Worm (Caenorhabditis elegans): Measurements from ENCODE around the gene srz-96.

Gene srz-96

DNA sequence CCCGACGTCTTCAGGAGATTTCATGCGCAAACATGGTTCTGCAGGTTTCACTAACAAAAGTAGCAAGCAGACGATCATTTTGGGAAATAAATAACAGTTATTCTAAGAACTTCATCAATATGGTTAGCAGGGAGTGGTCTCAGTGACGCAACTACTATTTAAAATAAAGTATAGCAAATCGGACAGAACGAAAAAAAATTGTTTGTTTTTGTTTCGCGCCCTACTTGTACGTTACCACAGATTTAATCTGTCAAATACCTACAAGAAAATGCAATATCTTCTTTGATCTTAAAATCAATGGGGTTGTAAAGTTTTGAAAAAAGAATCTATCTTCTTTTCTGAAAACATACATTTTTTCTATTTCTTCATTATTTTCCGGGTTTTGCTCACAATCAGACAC, at the start of gene srz-96:
Gene srz-96 (plus strand): TSS at position 301 of the 400 bp plus-strand sequence.
- TF ChIP-seq mes-2 (tag; optimal IDR thresholded peaks at IDR 0.05; ENCODE audit: poor library complexity, severe bottlenecking) (no peak), madf-5 (GFP tag; IDR thresholded peaks at IDR 0.05) (no peak), tra-1 (GFP tag; IDR thresholded peaks at IDR 0.05) (no peak), duxl-1 (tag; optimal IDR thresholded peaks at IDR 0.05; ENCODE audit: poor library complexity) (no peak)

DNA sequence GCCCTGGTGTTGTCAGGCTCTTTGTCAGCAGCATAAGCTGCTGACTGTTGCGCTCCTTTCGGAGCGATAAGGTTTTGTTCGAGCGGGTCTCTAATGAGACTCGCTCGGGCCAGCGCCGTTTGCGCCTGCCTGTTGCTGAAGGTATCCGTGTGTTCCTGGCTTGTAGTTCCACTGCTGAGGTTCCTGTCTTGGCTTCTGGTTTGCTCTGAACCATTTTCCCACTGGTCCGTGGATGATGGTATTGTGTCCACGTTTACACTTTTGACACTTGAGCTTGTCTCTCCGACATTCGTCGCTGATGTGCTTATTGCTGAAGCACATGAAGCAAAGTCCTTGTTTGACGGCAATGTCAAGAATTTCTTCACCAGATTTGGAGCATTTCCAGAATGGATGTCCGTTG, 47.7 kb upstream of the srz-96 start:
- TF ChIP-seq set-16 (GFP tag; IDR thresholded peaks at IDR 0.05) (peak; percentile 47; the same call in 1 of the 2 replicates), F37D6.2 (tag; optimal IDR thresholded peaks at IDR 0.05) (no peak), ceh-20 (GFP tag; IDR thresholded peaks at IDR 0.05) (no peak), aha-1 (tag) (peak; percentile 95), vab-7 (GFP tag; IDR thresholded peaks at IDR 0.05) (no peak), sdz-12 (GFP tag; optimal IDR thresholded peaks at IDR 0.05) (no peak)

DNA sequence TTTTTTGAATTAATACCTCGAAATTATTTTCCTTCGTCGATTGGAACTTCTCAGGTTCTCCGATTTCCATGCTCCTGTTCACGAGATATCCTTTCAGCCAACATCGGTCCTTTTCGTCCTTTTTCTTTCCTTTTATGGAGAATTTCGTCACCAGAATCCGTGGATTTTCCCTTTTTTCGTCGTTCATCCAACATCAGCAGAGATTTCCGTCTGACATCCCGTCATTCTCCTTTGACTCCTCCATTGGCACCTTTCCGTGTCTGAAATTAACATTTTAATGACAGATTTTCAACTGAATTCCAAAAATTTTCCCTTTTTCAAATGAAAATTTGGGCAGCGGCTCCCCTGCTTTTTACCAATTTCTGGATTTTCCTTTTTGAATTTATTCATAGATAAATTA, 44.1 kb upstream of the srz-96 start:
- TF ChIP-seq aha-1 (tag) (peak; percentile 91), ceh-44 (GFP tag; IDR thresholded peaks at IDR 0.05) (no peak), madf-5 (GFP tag; IDR thresholded peaks at IDR 0.05) (no peak)

DNA sequence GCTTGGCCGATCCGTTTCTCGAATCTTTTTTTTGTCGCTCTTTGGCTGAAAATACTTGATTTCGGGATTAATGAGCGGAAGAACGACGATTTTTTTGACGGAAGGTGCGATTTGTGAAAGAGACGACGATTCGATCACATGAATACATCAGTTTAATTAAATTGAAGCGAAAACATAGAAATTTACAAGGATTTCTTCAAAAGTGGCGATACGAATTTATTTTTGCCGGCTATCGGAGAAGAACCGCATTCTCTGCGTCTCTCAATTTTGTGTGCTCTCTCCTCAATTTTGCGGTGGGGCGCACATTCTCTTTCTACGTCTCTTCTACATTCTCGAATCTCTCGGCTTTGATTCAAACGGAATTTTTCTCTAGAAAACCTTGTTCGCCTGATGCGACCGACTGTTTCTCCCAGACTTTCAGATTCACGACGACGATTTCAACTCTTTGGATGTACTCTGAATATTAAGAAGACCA, 43.6 kb upstream of the srz-96 start, which contains the start of gene F40D4.17:
Gene F40D4.17 (minus strand): TSS at position 51 of the 475 bp plus-strand sequence.
- no peak for TF ChIP-seq lin-1 (GFP tag; IDR thresholded peaks at IDR 0.05)
- no peak for TF ChIP-seq aly-2 (tag; optimal IDR thresholded peaks at IDR 0.05)
- TF ChIP-seq ces-1 (GFP tag; optimal IDR thresholded peaks at IDR 0.05) = no peak

DNA sequence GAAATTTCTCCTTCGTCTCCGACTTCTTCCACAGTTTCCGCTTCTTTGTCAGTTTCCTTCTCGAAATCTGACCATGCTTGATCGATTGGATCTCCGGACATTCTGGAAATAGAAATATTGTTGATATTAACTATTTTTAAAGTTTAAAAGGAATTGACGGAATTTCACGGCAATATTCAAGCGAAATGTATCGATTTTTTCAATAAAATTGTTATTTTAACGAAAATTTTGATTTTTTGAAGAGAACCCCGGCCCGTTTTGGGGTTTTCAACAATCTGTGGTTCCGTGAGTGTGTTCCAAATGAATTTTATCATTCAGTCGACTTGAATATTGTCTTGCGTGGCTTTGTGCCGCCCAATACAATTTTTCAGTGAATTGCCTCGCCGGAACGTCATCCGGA, 41.9 kb upstream of the srz-96 start, which contains the start of gene F40D4.13:
Gene F40D4.13 (minus strand): TSS at position 101 of the 400 bp plus-strand sequence.
- TF ChIP-seq daf-8 (GFP tag; IDR thresholded peaks at IDR 0.05) (no peak), duxl-1 (tag; optimal IDR thresholded peaks at IDR 0.05; ENCODE audit: poor library complexity) (no peak), daf-12 (tag; optimal IDR thresholded peaks at IDR 0.05) (no peak), nhr-28 (tag; optimal IDR thresholded peaks at IDR 0.05) (no peak), mxl-3 (GFP tag; optimal IDR thresholded peaks at IDR 0.05) (no peak), ctbp-1 (GFP tag; IDR thresholded peaks at IDR 0.05) (no peak), lsy-2 (tag; optimal IDR thresholded peaks at IDR 0.05) (no peak), F10B5.3 (tag; optimal IDR thresholded peaks at IDR 0.05) (no peak), tra-1 (GFP tag; IDR thresholded peaks at IDR 0.05) (no peak), zip-11 (GFP tag; IDR thresholded peaks at IDR 0.05) (no peak), ceh-44 (GFP tag; IDR thresholded peaks at IDR 0.05) (no peak), ZK337.2 (GFP tag; IDR thresholded peaks at IDR 0.05) (no peak), dve-1 (tag; optimal IDR thresholded peaks at IDR 0.05; ENCODE audit: insufficient read depth) (no peak), nhr-10 (tag; optimal IDR thresholded peaks at IDR 0.05) (no peak), Y75B8A.6 (GFP tag; IDR thresholded peaks at IDR 0.05) (no peak), egl-27 (tag; optimal IDR thresholded peaks at IDR 0.05) (no peak)

DNA sequence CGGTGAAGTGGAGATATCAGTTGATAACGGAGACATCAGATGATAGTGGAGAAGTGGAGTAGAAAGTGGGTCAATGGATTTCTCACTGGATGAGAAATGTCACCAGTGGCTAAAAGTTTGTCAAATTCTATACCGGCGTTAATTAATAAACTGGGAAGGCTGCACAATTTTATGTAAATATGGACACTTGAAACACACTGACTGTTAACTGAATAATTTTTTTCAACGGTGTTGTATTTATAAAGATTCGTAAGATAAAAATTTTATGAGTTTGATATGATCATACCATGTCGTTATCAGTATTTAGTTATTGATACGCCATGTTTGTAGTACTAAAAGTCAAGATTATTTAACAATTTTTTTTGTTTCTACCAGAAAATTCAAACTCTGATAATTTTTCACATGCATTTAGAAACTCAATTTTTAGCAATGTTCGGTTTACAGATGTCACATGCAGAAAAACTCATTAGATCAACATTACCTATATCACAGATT, 39.5 kb upstream of the srz-96 start, which contains the start of gene F40D4.12:
Gene F40D4.12 (plus strand): TSS at position 445 of the 495 bp plus-strand sequence.
- TF ChIP-seq nhr-28 (tag; optimal IDR thresholded peaks at IDR 0.05) (peak; percentile 11), nhr-76 (tag; optimal IDR thresholded peaks at IDR 0.05) (no peak)

DNA sequence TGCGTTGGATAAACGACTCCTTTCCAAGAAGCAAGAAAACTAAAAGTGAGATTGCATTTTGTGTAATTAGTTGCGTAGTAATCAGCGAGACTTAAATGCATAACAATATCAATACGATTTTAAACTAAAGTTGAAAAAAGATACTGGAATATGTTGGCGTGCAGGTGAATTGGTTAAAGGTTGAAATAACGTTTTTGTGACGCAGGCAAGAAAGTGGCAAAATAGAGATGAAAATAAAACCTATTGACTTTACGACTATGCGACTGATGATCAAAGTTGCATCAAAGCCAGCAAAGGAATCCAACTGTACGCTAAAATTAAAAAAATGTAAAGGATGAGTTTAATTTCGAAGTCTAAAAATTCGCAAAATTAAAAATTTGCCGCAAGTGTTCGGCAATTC, 33.6 kb upstream of the srz-96 start, which contains the start of gene srh-102:
Gene srh-102 (minus strand): TSS at position 101 of the 400 bp plus-strand sequence.
- TF ChIP-seq lin-38 (GFP tag; IDR thresholded peaks at IDR 0.05) (no peak), unc-62 (GFP tag; optimal IDR thresholded peaks at IDR 0.05 in 1 of 2) (no peak), unc-62 (tag; optimal IDR thresholded peaks at IDR 0.05) (no peak), ceh-44 (GFP tag; IDR thresholded peaks at IDR 0.05) (no peak), hmg-1.1 (GFP tag; IDR thresholded peaks at IDR 0.05) (no peak), unc-130 (GFP tag; optimal IDR thresholded peaks at IDR 0.05) (no peak), mxl-3 (GFP tag; optimal IDR thresholded peaks at IDR 0.05) (no peak), mxl-2 (GFP tag; conservative IDR thresholded peaks at IDR 0.05) (no peak)
